Worm (Caenorhabditis elegans) whole organism, L2 larva: ENCODE data around the gene T24H7.9.

Experiments
- nhr-237 ChIP-seq: fragments of 150-350 bp; optimal IDR thresholded peaks from 2 replicates; lab custom pipeline; 2014; ENCODE audit warnings: missing biosample characterization, missing genetic modification characterization
- unc-62 ChIP-seq: fragments of 150-350 bp; optimal IDR thresholded peaks from 2 replicates; lab custom pipeline; 2014; ENCODE audit warnings: missing biosample characterization, missing genetic modification reagents, missing genetic modification characterization

- TF ChIP-seq unc-62 (GFP tag; lab: Kevin White, UChicago) (no peak), nhr-237 (tag; lab: Kevin White, UChicago) (no peak)
Observed at ce11 chrII:6259867-6260266, 24.6 kb upstream of the T24H7.9 start, which contains the start of gene F13H8.11.
